Worm (Caenorhabditis elegans) whole organism, L2 larva: ENCODE results near the gene C55C3.1.

ENCODE experiments used
- C34F6.9 ChIP-seq: fragments of 150-350 bp; optimal IDR thresholded peaks from 2 replicates; lab custom pipeline; 2014; ENCODE audit warnings: missing biosample characterization, missing genetic modification characterization
- F13H6.1 ChIP-seq: sonication (generic microtip); optimal IDR thresholded peaks from 2 replicates; lab custom pipeline; 2016; ENCODE audit warnings: missing genetic modification characterization, missing compliant biosample characterization
- R02D3.7 ChIP-seq: fragments of 150-350 bp; optimal IDR thresholded peaks from 2 replicates; lab custom pipeline; 2014; ENCODE audit warnings: missing biosample characterization, missing genetic modification characterization
- Y55F3AM.14 ChIP-seq: fragments of 200-800 bp; sonication (Bioruptor generic); optimal IDR thresholded peaks from 2 replicates; lab custom pipeline; 2018; ENCODE audit warnings: mild to moderate bottlenecking, missing genetic modification characterization, missing compliant biosample characterization
- ZK546.5 ChIP-seq: sonication (generic microtip); optimal IDR thresholded peaks from 2 replicates; lab custom pipeline; 2017; ENCODE audit warnings: missing biosample characterization, missing genetic modification characterization
- alr-1 ChIP-seq: fragments of 150-350 bp; optimal IDR thresholded peaks from 2 replicates; lab custom pipeline; 2014; ENCODE audit warnings: missing biosample characterization, missing genetic modification characterization
- aly-2 ChIP-seq: fragments of 150-350 bp; optimal IDR thresholded peaks from 2 replicates; lab custom pipeline; 2014; ENCODE audit warnings: missing biosample characterization, missing genetic modification characterization
- ama-1 ChIP-seq: fragments of 150-350 bp; optimal IDR thresholded peaks from 2 replicates; lab custom pipeline; 2018; ENCODE audit warnings: inconsistent platforms
- blmp-1 ChIP-seq: sonication (generic microtip); optimal IDR thresholded peaks from 2 replicates; lab custom pipeline; 2017; ENCODE audit warnings: missing genetic modification characterization, mild to moderate bottlenecking, missing compliant biosample characterization, antibody characterized with exemption, moderate library complexity; ENCODE audit not compliant: insufficient read depth
- ceh-16 ChIP-seq: fragments of 150-350 bp; optimal IDR thresholded peaks from 2 replicates; lab custom pipeline; 2014; ENCODE audit warnings: missing biosample characterization, missing genetic modification characterization
- ceh-82 ChIP-seq: fragments of 150-350 bp; optimal IDR thresholded peaks from 2 replicates; lab custom pipeline; 2014; ENCODE audit warnings: missing biosample characterization, missing genetic modification characterization
- crh-2 ChIP-seq: sonication (generic microtip); optimal IDR thresholded peaks from 2 replicates; lab custom pipeline; 2017; ENCODE audit warnings: missing biosample characterization, missing genetic modification characterization
- dmd-4 ChIP-seq: sonication (generic microtip); optimal IDR thresholded peaks from 2 replicates; lab custom pipeline; 2017; ENCODE audit warnings: missing biosample characterization, missing genetic modification characterization
- egl-27 ChIP-seq: sonication (generic microtip); optimal IDR thresholded peaks from 3 replicates; lab custom pipeline; 2017; ENCODE audit warnings: missing biosample characterization, missing genetic modification reagents, missing genetic modification characterization
- elt-3 ChIP-seq: sonication (generic microtip); optimal IDR thresholded peaks from 2 replicates; lab custom pipeline; 2017; ENCODE audit warnings: missing biosample characterization, missing genetic modification characterization
- fos-1 ChIP-seq: fragments of 150-350 bp; optimal IDR thresholded peaks from 2 replicates; lab custom pipeline; 2014; ENCODE audit warnings: missing biosample characterization, missing genetic modification characterization
- gmeb-1 ChIP-seq: fragments of 150-350 bp; optimal IDR thresholded peaks from 2 replicates; lab custom pipeline; 2014; ENCODE audit warnings: missing biosample characterization, missing genetic modification characterization
- lin-11 ChIP-seq: fragments of 150-350 bp; sonication (generic microtip); optimal IDR thresholded peaks from 2 replicates; lab custom pipeline; 2014; ENCODE audit warnings: missing biosample characterization, missing genetic modification characterization, inconsistent platforms, mixed read lengths
- lin-13 ChIP-seq: fragments of 150-350 bp; optimal IDR thresholded peaks from 2 replicates; lab custom pipeline; 2014; ENCODE audit warnings: missing biosample characterization, missing genetic modification reagents, missing genetic modification characterization
- lsy-2 ChIP-seq, 2 experiments: fragments of 150-350 bp in 1 of 2; sonication (generic microtip) in 1 of 2; optimal IDR thresholded peaks; 2 replicates each; lab custom pipeline; 2014 to 2017; ENCODE audit warnings: missing biosample characterization in 2 of 2, missing genetic modification characterization in 2 of 2
- mab-5 ChIP-seq: fragments of 150-350 bp; optimal IDR thresholded peaks from 2 replicates; lab custom pipeline; 2014; ENCODE audit warnings: missing biosample characterization, missing genetic modification characterization
- mbf-1 ChIP-seq: sonication (generic microtip); optimal IDR thresholded peaks from 2 replicates; lab custom pipeline; 2017; ENCODE audit warnings: missing biosample characterization, missing genetic modification characterization
- nhr-12 ChIP-seq: fragments of 150-350 bp; optimal IDR thresholded peaks from 2 replicates; lab custom pipeline; 2014; ENCODE audit warnings: missing biosample characterization, missing genetic modification characterization
- nhr-129 ChIP-seq: fragments of 150-350 bp; optimal IDR thresholded peaks from 2 replicates; lab custom pipeline; 2014; ENCODE audit warnings: missing biosample characterization, missing genetic modification characterization
- nhr-21 ChIP-seq: fragments of 150-350 bp; optimal IDR thresholded peaks from 2 replicates; lab custom pipeline; 2014; ENCODE audit warnings: missing biosample characterization, missing genetic modification characterization
- nhr-23 ChIP-seq: fragments of 150-350 bp; optimal IDR thresholded peaks from 2 replicates; lab custom pipeline; 2014; ENCODE audit warnings: missing biosample characterization, missing genetic modification reagents, missing genetic modification characterization
- nhr-77 ChIP-seq: fragments of 150-350 bp; optimal IDR thresholded peaks from 2 replicates; lab custom pipeline; 2014; ENCODE audit warnings: missing biosample characterization, missing genetic modification characterization
- peb-1 ChIP-seq: fragments of 150-350 bp; optimal IDR thresholded peaks from 2 replicates; lab custom pipeline; 2014; ENCODE audit warnings: missing biosample characterization, missing genetic modification characterization
- skn-1 ChIP-seq: sonication (generic microtip); optimal IDR thresholded peaks from 2 replicates; lab custom pipeline; 2017; ENCODE audit warnings: missing biosample characterization, missing genetic modification characterization
- sma-3 ChIP-seq: sonication (generic microtip); optimal IDR thresholded peaks from 2 replicates; lab custom pipeline; 2016; ENCODE audit warnings: missing genetic modification reagents, missing genetic modification characterization, missing compliant biosample characterization
- sma-9 ChIP-seq, 2 experiments: fragments of 150-350 bp in 1 of 2; sonication (generic microtip) in 1 of 2; optimal IDR thresholded peaks; 2 replicates each; lab custom pipeline; 2014 to 2016; ENCODE audit warnings: missing genetic modification characterization in 2 of 2, mild to moderate bottlenecking in 1 of 2, missing biosample characterization in 1 of 2, missing compliant biosample characterization in 1 of 2, missing genetic modification reagents in 1 of 2, moderate library complexity in 1 of 2
- snpc-4 ChIP-seq: fragments of 150-350 bp; optimal IDR thresholded peaks from 2 replicates; lab custom pipeline; 2014; ENCODE audit warnings: missing biosample characterization, missing genetic modification characterization
- unc-55 ChIP-seq: fragments of 150-350 bp; sonication (generic microtip); optimal IDR thresholded peaks from 3 replicates; lab custom pipeline; 2014; ENCODE audit warnings: missing biosample characterization, missing genetic modification reagents, missing genetic modification characterization
- unc-62 ChIP-seq: fragments of 150-350 bp; optimal IDR thresholded peaks from 2 replicates; lab custom pipeline; 2014; ENCODE audit warnings: missing biosample characterization, missing genetic modification reagents, missing genetic modification characterization
- zag-1 ChIP-seq: fragments of 150-350 bp; optimal IDR thresholded peaks from 2 replicates; lab custom pipeline; 2014; ENCODE audit warnings: missing biosample characterization, missing genetic modification characterization
- ztf-1 ChIP-seq: fragments of 200-800 bp; sonication (Bioruptor generic); conservative IDR thresholded peaks from 2 replicates; pipeline ENCODE4 v1.3.6; 2022; ENCODE audit warnings: missing genetic modification characterization, missing compliant biosample characterization
- ztf-11 ChIP-seq: sonication (generic microtip); optimal IDR thresholded peaks from 2 replicates; lab custom pipeline; 2017; ENCODE audit warnings: missing biosample characterization, missing genetic modification characterization
- ztf-4 ChIP-seq: fragments of 150-350 bp; optimal IDR thresholded peaks from 2 replicates; lab custom pipeline; 2014; ENCODE audit warnings: missing biosample characterization, missing genetic modification characterization

The C55C3.1 gene

ce11 chrIV:5708796-5709195 lies at the start of gene C55C3.1:
C55C3.1 (plus strand) TSS chrIV:5709096.
- TF ChIP-seq lin-11: no peak
- TF ChIP-seq nhr-12 (tag; lab: Kevin White, UChicago): no peak
- no peak for TF ChIP-seq elt-3 (tag; lab: Kevin White, UChicago)
- no peak for TF ChIP-seq ztf-4 (tag; lab: Kevin White, UChicago)
- TF ChIP-seq egl-27 (tag; lab: Kevin White, UChicago): no peak
- TF ChIP-seq zag-1 (tag; lab: Kevin White, UChicago): no peak
- no peak for TF ChIP-seq gmeb-1 (tag; lab: Kevin White, UChicago)
- TF ChIP-seq mab-5: no peak
- TF ChIP-seq ZK546.5: no peak
- no peak for TF ChIP-seq mbf-1 (tag; lab: Kevin White, UChicago)

DNA sequence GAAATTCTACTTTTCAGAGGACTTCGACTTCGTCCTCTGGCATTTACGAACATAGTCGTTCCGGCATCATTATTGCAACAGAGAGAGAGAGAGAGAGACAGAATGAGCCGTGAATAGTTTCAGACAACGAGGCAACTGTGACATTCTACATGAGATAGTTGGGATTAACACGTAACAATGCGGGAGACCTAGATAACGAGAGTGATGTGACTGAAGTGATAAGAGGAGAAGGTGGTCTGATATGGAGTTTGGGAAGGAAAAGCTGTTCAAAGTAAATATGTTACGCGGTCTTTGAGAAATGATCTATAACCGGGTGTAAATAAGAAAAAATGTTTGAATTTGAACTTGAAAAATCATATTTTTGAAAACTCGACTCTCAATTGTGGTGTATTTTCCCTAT lies 49.4 kb upstream of the C55C3.1 start:
- TF ChIP-seq skn-1 (tag; lab: Kevin White, UChicago) (peak; percentile 97), fos-1 (tag; lab: Kevin White, UChicago) (peak; percentile 81), F13H6.1 (tag; lab: Kevin White, UChicago) (peak; percentile 34), nhr-129 (tag; lab: Kevin White, UChicago) (peak; percentile 22), crh-2 (peak; percentile 64), gmeb-1 (tag; lab: Kevin White, UChicago) (peak; percentile 6), C34F6.9 (no peak), sma-9 (GFP tag; optimal IDR thresholded peaks at IDR 0.05; lab: Kevin White, UChicago) (peak; percentile 86), sma-9 (tag; optimal IDR thresholded peaks at IDR 0.05; lab: Kevin White, UChicago) (no peak), lin-11 (no peak), sma-3 (GFP tag; lab: Kevin White, UChicago) (peak; percentile 18)
- TF ChIP-seq, all 48 proteins: peak for 8

DNA sequence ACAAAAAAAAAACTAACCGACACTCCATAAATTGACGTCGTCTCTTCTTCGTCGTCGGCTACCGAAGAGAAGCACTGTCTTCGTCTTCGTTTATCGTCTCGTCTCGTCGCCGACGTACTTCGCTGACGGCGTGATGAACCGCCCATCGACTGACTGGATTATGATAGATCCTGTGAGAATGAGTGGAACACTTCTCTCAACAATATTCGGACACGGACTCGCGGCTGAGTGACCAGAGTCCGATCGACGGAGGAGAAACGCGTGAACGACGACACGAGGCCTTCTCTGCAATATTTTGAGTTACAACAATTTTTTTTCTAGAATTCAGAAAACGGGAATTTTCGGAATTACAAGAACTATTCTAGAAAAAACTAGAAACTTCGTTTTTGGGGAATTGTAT lies 48.7 kb upstream of the C55C3.1 start, which contains the start of gene skn-1:
TSS of gene skn-1 (minus strand) at position 146 of the 400 bp plus-strand sequence.
- TF ChIP-seq sma-9 (GFP tag; optimal IDR thresholded peaks at IDR 0.05; lab: Kevin White, UChicago) (no peak), sma-9 (tag; optimal IDR thresholded peaks at IDR 0.05; lab: Kevin White, UChicago) (no peak)

ce11 chrIV:5662073-5662472 lies 46.8 kb upstream of the C55C3.1 start:
- TF ChIP-seq nhr-12 (tag; lab: Kevin White, UChicago): no peak
- TF ChIP-seq alr-1: no peak
- no peak for TF ChIP-seq ztf-11 (tag; lab: Kevin White, UChicago)
- no peak for TF ChIP-seq Y55F3AM.14 (GFP tag; lab: Kevin White, UChicago)
- no peak for TF ChIP-seq nhr-77 (tag; lab: Kevin White, UChicago)
- no peak for TF ChIP-seq dmd-4 (tag; lab: Kevin White, UChicago)
- no peak for TF ChIP-seq lsy-2 (tag; optimal IDR thresholded peaks at IDR 0.05; lab: Kevin White, UChicago)
- no peak for TF ChIP-seq crh-2
- TF ChIP-seq ama-1 (lab: Kevin White, UChicago): no peak
- TF ChIP-seq blmp-1 (tag; lab: Kevin White, UChicago): no peak
- TF ChIP-seq unc-62 (GFP tag; lab: Kevin White, UChicago): no peak
- TF ChIP-seq aly-2 (tag; lab: Kevin White, UChicago): no peak
- no peak for TF ChIP-seq nhr-23 (tag; lab: Kevin White, UChicago)
- TF ChIP-seq egl-27 (tag; lab: Kevin White, UChicago): no peak
- TF ChIP-seq C34F6.9: no peak
- no peak for TF ChIP-seq nhr-21 (tag; lab: Kevin White, UChicago)
- TF ChIP-seq snpc-4 (tag; lab: Kevin White, UChicago): no peak
- no peak for TF ChIP-seq mab-5
- TF ChIP-seq R02D3.7: no peak
- no peak for TF ChIP-seq sma-3 (GFP tag; lab: Kevin White, UChicago)

DNA sequence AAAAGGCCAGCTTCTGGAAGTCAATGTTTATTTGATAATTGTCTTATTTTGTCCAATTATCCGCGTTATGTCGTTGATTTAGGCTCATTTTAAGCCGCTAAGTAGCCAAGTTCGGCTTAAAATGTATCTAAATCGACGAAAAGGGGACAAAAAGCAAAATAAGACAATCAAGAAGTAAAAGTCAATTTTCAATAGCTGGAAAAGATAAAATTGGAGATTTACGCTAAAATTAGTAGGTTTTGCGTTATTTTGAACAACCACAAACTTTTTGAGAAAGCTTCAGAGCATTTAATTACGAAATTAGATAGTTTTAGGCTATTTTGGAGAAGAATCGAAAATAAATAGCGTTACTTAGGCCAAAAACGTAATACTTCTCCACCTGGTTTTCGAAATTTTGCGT lies 46.0 kb upstream of the C55C3.1 start:
- TF ChIP-seq ztf-1 (GFP tag; lab: Robert Waterston, UW): no peak
- no peak for TF ChIP-seq skn-1 (tag; lab: Kevin White, UChicago)
- no peak for TF ChIP-seq lin-13 (GFP tag; lab: Kevin White, UChicago)
- TF ChIP-seq nhr-21 (tag; lab: Kevin White, UChicago): no peak
- no peak for TF ChIP-seq unc-55 (GFP tag; lab: Kevin White, UChicago)
- TF ChIP-seq C34F6.9: no peak
- TF ChIP-seq ceh-16: no peak
- no peak for TF ChIP-seq Y55F3AM.14 (GFP tag; lab: Kevin White, UChicago)
- TF ChIP-seq peb-1 (tag; lab: Kevin White, UChicago): no peak
- TF ChIP-seq gmeb-1 (tag; lab: Kevin White, UChicago): no peak
- TF ChIP-seq ama-1 (lab: Kevin White, UChicago): no peak
- no peak for TF ChIP-seq crh-2
- no peak for TF ChIP-seq ceh-82 (tag; lab: Kevin White, UChicago)
- no peak for TF ChIP-seq blmp-1 (tag; lab: Kevin White, UChicago)
- no peak for TF ChIP-seq snpc-4 (tag; lab: Kevin White, UChicago)
- no peak for TF ChIP-seq alr-1
